Fruit fly (Drosophila melanogaster) whole organism, embryonic: ENCODE measurements around the gene CG7781.
A peak's percentile ranks its signal among the peaks of the same experiment; 100 is the strongest.

Experiments
- BEAF-32 ChIP-seq: fragments of 200-800 bp; sonication (Bioruptor generic); optimal IDR thresholded peaks from 3 replicates; lab custom pipeline; 2017; ENCODE audit warnings: missing biosample characterization, missing genetic modification characterization, mild to moderate bottlenecking, moderate library complexity, missing genetic modification reagents
- Bgb ChIP-seq: fragments of 200-800 bp; sonication (Bioruptor generic); IDR thresholded peaks from 2 replicates; pipeline ENCODE4 v1.3.6; 2022; ENCODE audit warnings: missing biosample characterization, missing genetic modification characterization; ENCODE audit not compliant: partially characterized antibody
- BtbVII ChIP-seq: fragments of 200-800 bp; sonication (Bioruptor generic); optimal IDR thresholded peaks from 3 replicates; lab custom pipeline; 2017; ENCODE audit warnings: missing biosample characterization, mild to moderate bottlenecking, missing genetic modification characterization
- CG11093 ChIP-seq: fragments of 200-800 bp; sonication (Bioruptor generic); IDR thresholded peaks from 3 replicates; pipeline ENCODE4 v1.3.6; 2022; ENCODE audit warnings: missing biosample characterization, missing genetic modification characterization
- CG11456 ChIP-seq: fragments of 200-800 bp; sonication (Bioruptor generic); IDR thresholded peaks from 3 replicates; pipeline ENCODE4 v1.3.6; 2022; ENCODE audit warnings: missing biosample characterization, missing genetic modification characterization
- CG12219 ChIP-seq: fragments of 200-800 bp; sonication (Bioruptor generic); optimal IDR thresholded peaks from 3 replicates; lab custom pipeline; 2018; ENCODE audit warnings: missing biosample characterization, mild to moderate bottlenecking, missing genetic modification characterization
- CG1603 ChIP-seq: fragments of 200-800 bp; sonication (Bioruptor generic); optimal IDR thresholded peaks from 2 replicates; lab custom pipeline; 2019; ENCODE audit warnings: missing biosample characterization, mild to moderate bottlenecking, missing genetic modification characterization, moderate library complexity
- CG17385 ChIP-seq: fragments of 200-800 bp; sonication (Bioruptor generic); optimal IDR thresholded peaks from 3 replicates; lab custom pipeline; 2018; ENCODE audit warnings: missing biosample characterization, mild to moderate bottlenecking, missing genetic modification characterization
- CG17829 ChIP-seq: fragments of 200-800 bp; optimal IDR thresholded peaks from 2 replicates; lab custom pipeline; 2019; ENCODE audit warnings: missing biosample characterization, mild to moderate bottlenecking, missing genetic modification characterization, moderate library complexity
- CG18476 ChIP-seq: fragments of 200-800 bp; sonication (Bioruptor generic); optimal IDR thresholded peaks from 2 replicates; lab custom pipeline; 2016; ENCODE audit warnings: missing biosample characterization, mild to moderate bottlenecking, missing genetic modification characterization
- CG2116 ChIP-seq: fragments of 200-800 bp; sonication (Bioruptor generic); optimal IDR thresholded peaks from 3 replicates; lab custom pipeline; 2018; ENCODE audit warnings: missing biosample characterization, mild to moderate bottlenecking, missing genetic modification characterization
- CG3163 ChIP-seq: fragments of 200-800 bp; sonication (Bioruptor generic); optimal IDR thresholded peaks from 3 replicates; lab custom pipeline; 2016; ENCODE audit warnings: missing biosample characterization, missing genetic modification characterization
- CG32532 ChIP-seq: fragments of 200-800 bp; sonication (Bioruptor generic); IDR thresholded peaks from 2 replicates; pipeline ENCODE4 v1.3.6; 2022; ENCODE audit warnings: missing biosample characterization, missing genetic modification characterization
- CG43689 ChIP-seq: fragments of 200-800 bp; sonication (Bioruptor generic); IDR thresholded peaks from 2 replicates; pipeline ENCODE4 v1.3.6; 2022; ENCODE audit warnings: missing biosample characterization, missing genetic modification characterization
- CG4730 ChIP-seq: fragments of 200-800 bp; sonication (Bioruptor generic); IDR thresholded peaks from 2 replicates; pipeline ENCODE4 v1.3.6; 2022; ENCODE audit warnings: missing biosample characterization, missing genetic modification characterization
- CG4820 ChIP-seq: fragments of 200-800 bp; sonication (Bioruptor generic); optimal IDR thresholded peaks from 3 replicates; lab custom pipeline; 2016; ENCODE audit warnings: missing biosample characterization, missing genetic modification characterization
- CG6272 ChIP-seq: fragments of 200-800 bp; sonication (Bioruptor generic); IDR thresholded peaks from 2 replicates; pipeline ENCODE4 v1.3.6; 2022; ENCODE audit warnings: missing biosample characterization, missing genetic modification characterization
- CG6683 ChIP-seq: fragments of 200-800 bp; sonication (Bioruptor generic); optimal IDR thresholded peaks from 2 replicates; lab custom pipeline; 2017; ENCODE audit warnings: missing biosample characterization, mild to moderate bottlenecking, missing genetic modification characterization, missing genetic modification reagents
- CG8359 ChIP-seq: fragments of 200-800 bp; sonication (Bioruptor generic); optimal IDR thresholded peaks from 2 replicates; lab custom pipeline; 2017; ENCODE audit warnings: missing biosample characterization, mild to moderate bottlenecking, missing genetic modification characterization, borderline replicate concordance
- CG9215 ChIP-seq: fragments of 200-800 bp; sonication (Bioruptor generic); IDR thresholded peaks from 2 replicates; pipeline ENCODE4 v1.3.6; 2022; ENCODE audit warnings: missing biosample characterization, missing genetic modification characterization
- CTCF ChIP-seq: fragments of 200-800 bp; sonication (Bioruptor generic); optimal IDR thresholded peaks from 2 replicates; lab custom pipeline; 2017; ENCODE audit warnings: missing biosample characterization, mild to moderate bottlenecking, missing genetic modification characterization, moderate library complexity
- Dll ChIP-seq: fragments of 200-800 bp; sonication (Bioruptor generic); IDR thresholded peaks from 4 replicates; pipeline ENCODE4 v1.3.6; 2022; ENCODE audit warnings: missing biosample characterization, missing genetic modification characterization; ENCODE audit not compliant: partially characterized antibody
- Eip74EF ChIP-seq, 2 experiments: fragments of 200-800 bp in 1 of 2; fragments of >200 bp in 1 of 2; sonication (Bioruptor generic) in 1 of 2; optimal IDR thresholded peaks; 2 replicates each; lab custom pipeline; 2017 to 2019; ENCODE audit warnings: missing biosample characterization in 2 of 2, missing genetic modification characterization in 2 of 2, mild to moderate bottlenecking in 1 of 2, moderate library complexity in 1 of 2
- Fer2 ChIP-seq: fragments of 200-800 bp; sonication (Bioruptor generic); optimal IDR thresholded peaks from 2 replicates; lab custom pipeline; 2018; ENCODE audit warnings: missing biosample characterization, mild to moderate bottlenecking, missing genetic modification characterization, moderate library complexity
- HHEX ChIP-seq: fragments of 200-800 bp; sonication (Bioruptor generic); optimal IDR thresholded peaks from 3 replicates; lab custom pipeline; 2017; ENCODE audit warnings: missing biosample characterization, mild to moderate bottlenecking, missing genetic modification characterization, missing genetic modification reagents
- Nf-YA ChIP-seq: fragments of 200-800 bp; sonication (Bioruptor generic); IDR thresholded peaks from 2 replicates; pipeline ENCODE4 v1.3.6; 2022; ENCODE audit warnings: missing biosample characterization, missing genetic modification characterization
- Nf-YB ChIP-seq: fragments of 200-800 bp; sonication (Bioruptor generic); optimal IDR thresholded peaks from 3 replicates; lab custom pipeline; 2019; ENCODE audit warnings: missing biosample characterization, mild to moderate bottlenecking, missing genetic modification characterization, moderate library complexity
- Sox102F ChIP-seq: fragments of 200-800 bp; sonication (Bioruptor generic); optimal IDR thresholded peaks from 2 replicates; lab custom pipeline; 2018; ENCODE audit warnings: missing biosample characterization, mild to moderate bottlenecking, missing genetic modification characterization, moderate library complexity
- Tbp ChIP-seq: fragments of >200 bp; optimal IDR thresholded peaks from 2 replicates; lab custom pipeline; 2018; ENCODE audit warnings: missing biosample characterization, missing genetic modification characterization
- Vsx1 ChIP-seq: fragments of 200-800 bp; sonication (Bioruptor generic); optimal IDR thresholded peaks from 2 replicates; lab custom pipeline; 2017; ENCODE audit warnings: missing biosample characterization, mild to moderate bottlenecking, missing genetic modification characterization, missing genetic modification reagents
- amos ChIP-seq: fragments of 200-800 bp; sonication (Bioruptor generic); IDR thresholded peaks from 2 replicates; pipeline ENCODE4 v1.3.6; 2022; ENCODE audit warnings: missing biosample characterization, missing genetic modification characterization; ENCODE audit not compliant: partially characterized antibody
- ase ChIP-seq: fragments of 200-800 bp; sonication (Bioruptor generic); IDR thresholded peaks from 3 replicates; pipeline ENCODE4 v1.3.6; 2022; ENCODE audit warnings: missing biosample characterization, missing genetic modification characterization
- ato ChIP-seq: fragments of 200-800 bp; sonication (Bioruptor generic); IDR thresholded peaks from 2 replicates; pipeline ENCODE4 v1.3.6; 2022; ENCODE audit warnings: missing biosample characterization, missing genetic modification characterization; ENCODE audit not compliant: partially characterized antibody
- az2 ChIP-seq: fragments of 200-800 bp; sonication (Bioruptor generic); optimal IDR thresholded peaks from 3 replicates; lab custom pipeline; 2016; ENCODE audit warnings: missing biosample characterization, missing genetic modification characterization
- bowl ChIP-seq: fragments of 200-800 bp; sonication (Bioruptor generic); IDR thresholded peaks from 2 replicates; pipeline ENCODE4 v1.3.6; 2022; ENCODE audit warnings: missing biosample characterization, missing genetic modification characterization
- chn ChIP-seq: fragments of 200-800 bp; sonication (Bioruptor generic); optimal IDR thresholded peaks from 2 replicates; lab custom pipeline; 2016; ENCODE audit warnings: missing biosample characterization, missing genetic modification characterization
- ems ChIP-seq: fragments of 200-800 bp; sonication (Bioruptor generic); optimal IDR thresholded peaks from 3 replicates; lab custom pipeline; 2016; ENCODE audit warnings: missing biosample characterization, missing genetic modification characterization
- fd102C ChIP-seq: fragments of 200-800 bp; sonication (Bioruptor generic); optimal IDR thresholded peaks from 2 replicates; lab custom pipeline; 2018; ENCODE audit warnings: missing biosample characterization, mild to moderate bottlenecking, missing genetic modification characterization, moderate library complexity
- gce ChIP-seq: fragments of 200-800 bp; sonication (Bioruptor generic); IDR thresholded peaks from 3 replicates; pipeline ENCODE4 v1.3.6; 2022; ENCODE audit warnings: missing biosample characterization, missing genetic modification characterization
- h ChIP-seq: fragments of >200 bp; optimal IDR thresholded peaks from 2 replicates; lab custom pipeline; 2017
- hbn ChIP-seq: fragments of 200-800 bp; sonication (Bioruptor generic); IDR thresholded peaks from 2 replicates; pipeline ENCODE4 v1.3.6; 2022; ENCODE audit warnings: missing biosample characterization, missing genetic modification characterization; ENCODE audit not compliant: partially characterized antibody
- nmo ChIP-seq: fragments of 200-800 bp; sonication (Bioruptor generic); optimal IDR thresholded peaks from 2 replicates; lab custom pipeline; 2018; ENCODE audit warnings: missing biosample characterization, mild to moderate bottlenecking, missing genetic modification characterization, moderate library complexity
- psq ChIP-seq: fragments of 200-800 bp; sonication (Bioruptor generic); optimal IDR thresholded peaks from 2 replicates; lab custom pipeline; 2017; ENCODE audit warnings: missing biosample characterization, missing genetic modification characterization
- ssp ChIP-seq: fragments of 200-800 bp; sonication (Bioruptor generic); IDR thresholded peaks from 2 replicates; pipeline ENCODE4 v1.3.6; 2022; ENCODE audit warnings: missing biosample characterization, missing genetic modification characterization
- sug ChIP-seq: fragments of 200-800 bp; optimal IDR thresholded peaks from 2 replicates; lab custom pipeline; 2019; ENCODE audit warnings: missing biosample characterization, mild to moderate bottlenecking, missing genetic modification characterization, moderate library complexity
- tin ChIP-seq: fragments of 200-800 bp; sonication (Bioruptor generic); optimal IDR thresholded peaks from 3 replicates; lab custom pipeline; 2016; ENCODE audit warnings: missing biosample characterization, missing genetic modification characterization
- tna ChIP-seq: fragments of 200-800 bp; sonication (Bioruptor generic); IDR thresholded peaks from 2 replicates; pipeline ENCODE4 v1.3.6; 2022; ENCODE audit warnings: missing biosample characterization, missing genetic modification characterization; ENCODE audit not compliant: partially characterized antibody
- twi ChIP-seq: fragments of 200-800 bp; optimal IDR thresholded peaks from 2 replicates; lab custom pipeline; 2019; ENCODE audit warnings: missing biosample characterization, mild to moderate bottlenecking, missing genetic modification characterization, moderate library complexity
- unpg ChIP-seq: fragments of 200-800 bp; sonication (Bioruptor generic); optimal IDR thresholded peaks from 3 replicates; lab custom pipeline; 2018; ENCODE audit warnings: missing biosample characterization, mild to moderate bottlenecking, missing genetic modification characterization, moderate library complexity

Gene CG7781

DNA sequence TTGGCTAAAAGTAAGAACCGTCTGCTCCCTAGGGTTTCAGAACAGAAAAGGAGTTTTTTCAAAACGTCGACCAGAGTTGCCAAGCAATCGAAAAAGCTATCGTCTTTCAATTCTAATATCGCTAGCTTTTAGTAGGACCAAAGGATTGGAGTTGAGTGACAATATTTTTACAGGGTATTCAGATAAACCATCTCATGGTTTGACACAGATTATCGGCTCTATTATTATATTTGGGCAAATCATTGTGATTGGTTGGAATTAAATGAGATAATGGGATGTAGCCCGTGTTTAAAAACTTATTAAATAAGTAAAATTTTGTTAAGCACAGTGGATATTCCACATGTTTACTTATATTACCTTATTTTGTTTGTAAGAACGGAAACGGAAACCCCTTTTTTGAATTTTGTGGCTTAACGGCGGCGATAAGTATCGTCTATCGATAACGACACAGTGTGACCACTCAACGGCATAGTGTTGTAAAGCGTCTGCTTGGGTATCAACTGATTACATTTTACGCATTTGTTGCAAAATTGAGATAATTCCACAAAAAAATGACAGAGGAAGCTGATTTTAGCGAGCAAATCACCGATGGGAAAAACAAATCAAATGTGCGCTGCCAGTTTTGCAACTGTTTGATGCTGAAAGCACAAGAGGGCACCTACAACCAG, 5.2 kb downstream of the CG7781 start, which contains the start of the genes mtsh and strat (continued):
- TF ChIP-seq hbn: no peak
- no peak for TF ChIP-seq CG4730 (GFP tag; lab: Robert Waterston, UW)
- no peak for TF ChIP-seq sug
- TF ChIP-seq HHEX (GFP tag; lab: Kevin White, UChicago): peak; percentile 65
- peak; percentile 57 for TF ChIP-seq CG6683 (GFP tag; lab: Kevin White, UChicago)
- TF ChIP-seq tin: peak; percentile 35
- TF ChIP-seq tna (GFP tag; lab: Robert Waterston, UW): peak; percentile 7; the same call in 1 of the 2 replicates
- TF ChIP-seq Nf-YA (GFP tag; lab: Robert Waterston, UW): no peak
- peak; percentile 62 for TF ChIP-seq nmo (GFP tag; lab: Kevin White, UChicago)
- TF ChIP-seq CG9215 (GFP tag; lab: Robert Waterston, UW): no peak
- TF ChIP-seq CG18476 (GFP tag; lab: Kevin White, UChicago): no peak
- peak; percentile 52 for TF ChIP-seq CG12219 (GFP tag; lab: Kevin White, UChicago)
- no peak for TF ChIP-seq psq (GFP tag; lab: Kevin White, UChicago)
- peak; percentile 45 for TF ChIP-seq CG4820 (GFP tag; lab: Kevin White, UChicago)
- peak; percentile 56; the same call in 1 of the 2 replicates for TF ChIP-seq ato (GFP tag; lab: Robert Waterston, UW)
- TF ChIP-seq chn: peak; percentile 28
- TF ChIP-seq Eip74EF (GFP tag; optimal IDR thresholded peaks at IDR 0.05; lab: Kevin White, UChicago): peak in 1 of 2 experiments; percentile 1
- TF ChIP-seq ssp (GFP tag; lab: Robert Waterston, UW): no peak
- no peak for TF ChIP-seq unpg (GFP tag; lab: Kevin White, UChicago)
- TF ChIP-seq CG1603 (tag; lab: Kevin White, UChicago): peak; percentile 74
- peak; percentile 60 for TF ChIP-seq CG17829
- TF ChIP-seq BEAF-32 (GFP tag; lab: Kevin White, UChicago): peak; percentile 59
- TF ChIP-seq BtbVII (GFP tag; lab: Kevin White, UChicago): peak; percentile 52
- TF ChIP-seq amos (GFP tag; lab: Robert Waterston, UW): no peak; the same call in 1 of the 2 replicates
- peak; percentile 22 for TF ChIP-seq CG8359
- TF ChIP-seq ase: peak; percentile 56; the same call in 2 of the 3 replicates
- peak; percentile 11 for TF ChIP-seq CG3163
- no peak for TF ChIP-seq Vsx1 (GFP tag; lab: Kevin White, UChicago)
- no peak for TF ChIP-seq CG43689 (GFP tag; lab: Robert Waterston, UW)
- peak; percentile 21 for TF ChIP-seq twi (tag; lab: Kevin White, UChicago)
- no peak for TF ChIP-seq Tbp (GFP tag; lab: Kevin White, UChicago)
- no peak for TF ChIP-seq CG11093
- peak; percentile 33; the same call in 1 of the 2 replicates for TF ChIP-seq CG6272 (GFP tag; lab: Robert Waterston, UW)
- peak; percentile 64; the same call in 2 of the 4 replicates for TF ChIP-seq Dll (GFP tag; lab: Robert Waterston, UW)
- no peak for TF ChIP-seq Nf-YB
- peak; percentile 78 for TF ChIP-seq CG2116 (GFP tag; lab: Kevin White, UChicago)
- peak; percentile 73 for TF ChIP-seq Bgb (GFP tag; lab: Robert Waterston, UW)
- TF ChIP-seq gce (GFP tag; lab: Robert Waterston, UW): 0 out of 3 replicates have a peak, but pooled peaks have one; percentile 35
- no peak for TF ChIP-seq h
- TF ChIP-seq az2 (GFP tag; lab: Kevin White, UChicago): peak; percentile 19
- TF ChIP-seq CTCF (GFP tag; lab: Kevin White, UChicago): no peak
- peak; percentile 47 for TF ChIP-seq CG17385 (GFP tag; lab: Kevin White, UChicago)
- TF ChIP-seq Sox102F: no peak
- no peak for TF ChIP-seq bowl (GFP tag; lab: Robert Waterston, UW)
- TF ChIP-seq CG11456: peak; percentile 59; the same call in 2 of the 3 replicates
- peak; percentile 19 for TF ChIP-seq fd102C
- TF ChIP-seq ems (GFP tag; lab: Kevin White, UChicago): peak; percentile 46
- peak; percentile 31 for TF ChIP-seq Fer2 (tag; lab: Kevin White, UChicago)
- peak; percentile 52 for TF ChIP-seq CG32532
